Fruit fly (Drosophila melanogaster): Measurements from ENCODE around the gene CG14645.

Gene CG14645

DNA sequence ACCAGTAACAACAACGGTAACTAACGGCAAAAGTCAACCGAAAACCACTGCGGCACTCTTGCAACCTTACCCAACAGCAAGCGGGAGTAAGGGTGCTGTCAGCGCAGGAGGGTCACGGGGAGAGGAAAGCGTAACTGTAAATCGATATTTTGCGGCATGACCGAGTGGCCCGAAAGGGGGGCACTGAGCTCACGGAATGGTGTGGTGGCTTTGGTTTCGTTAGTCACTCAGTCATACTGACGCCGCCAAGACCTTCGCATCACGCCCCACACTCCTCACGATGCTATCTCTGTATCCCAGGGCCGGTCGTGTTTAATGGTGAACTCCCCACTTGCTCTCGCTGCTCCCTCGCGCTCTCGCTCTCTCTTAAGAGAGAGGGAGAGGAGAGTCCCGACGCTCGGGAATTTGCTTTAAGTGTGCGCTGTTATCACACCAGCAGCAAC, 25.8 kb downstream of the CG14645 start (continued):
- TF ChIP-seq sug (tag; optimal IDR thresholded peaks at IDR 0.05) = no peak
- peak; percentile 29; the same call in 1 of the 2 replicates for TF ChIP-seq Bgb (GFP tag; IDR thresholded peaks at IDR 0.05; ENCODE audit: partially characterized antibody)
- 0 out of 4 replicates have a peak, but pooled peaks have one; percentile 44 for TF ChIP-seq Dll (GFP tag; IDR thresholded peaks at IDR 0.05; ENCODE audit: partially characterized antibody)
- TF ChIP-seq CG16813 (GFP tag; IDR thresholded peaks at IDR 0.05; ENCODE audit: partially characterized antibody) = no peak
- no peak for TF ChIP-seq Hr78 (GFP tag; optimal IDR thresholded peaks at IDR 0.05)
- 0 out of 3 replicates have a peak, but pooled peaks have one; percentile 26 for TF ChIP-seq knrl (GFP tag; IDR thresholded peaks at IDR 0.05; ENCODE audit: partially characterized antibody)
- no peak for TF ChIP-seq insv (GFP tag; optimal IDR thresholded peaks at IDR 0.05)
- peak; percentile 33 for TF ChIP-seq CG13894 (tag; optimal IDR thresholded peaks at IDR 0.05)
- peak; percentile 1 for TF ChIP-seq CG12769 (tag; optimal IDR thresholded peaks at IDR 0.05)
- TF ChIP-seq amos (GFP tag; IDR thresholded peaks at IDR 0.05; ENCODE audit: partially characterized antibody) = 0 out of 2 replicates have a peak, but pooled peaks have one; percentile 19
- no peak for TF ChIP-seq nmo (GFP tag; optimal IDR thresholded peaks at IDR 0.05)
- 0 out of 2 replicates have a peak, but pooled peaks have one; percentile 25 for TF ChIP-seq Scr (GFP tag; IDR thresholded peaks at IDR 0.05; ENCODE audit: partially characterized antibody)
- TF ChIP-seq Hand (GFP tag; optimal IDR thresholded peaks at IDR 0.05) = no peak
- TF ChIP-seq chinmo (GFP tag; IDR thresholded peaks at IDR 0.05; ENCODE audit: partially characterized antibody) = peak; percentile 75; the same call in 1 of the 4 replicates
- TF ChIP-seq Drgx (GFP tag; IDR thresholded peaks at IDR 0.05) = peak; percentile 28; the same call in 1 of the 2 replicates
- no peak for TF ChIP-seq CG8089 (GFP tag; optimal IDR thresholded peaks at IDR 0.05)
- peak; percentile 10 for TF ChIP-seq pb (GFP tag; optimal IDR thresholded peaks at IDR 0.05)
- peak; percentile 2 for TF ChIP-seq caup (GFP tag; optimal IDR thresholded peaks at IDR 0.05; ENCODE audit: severe bottlenecking)
- TF ChIP-seq CG18619 (GFP tag; optimal IDR thresholded peaks at IDR 0.05) = no peak
- no peak for TF ChIP-seq CG13424 (tag; optimal IDR thresholded peaks at IDR 0.05)

DNA sequence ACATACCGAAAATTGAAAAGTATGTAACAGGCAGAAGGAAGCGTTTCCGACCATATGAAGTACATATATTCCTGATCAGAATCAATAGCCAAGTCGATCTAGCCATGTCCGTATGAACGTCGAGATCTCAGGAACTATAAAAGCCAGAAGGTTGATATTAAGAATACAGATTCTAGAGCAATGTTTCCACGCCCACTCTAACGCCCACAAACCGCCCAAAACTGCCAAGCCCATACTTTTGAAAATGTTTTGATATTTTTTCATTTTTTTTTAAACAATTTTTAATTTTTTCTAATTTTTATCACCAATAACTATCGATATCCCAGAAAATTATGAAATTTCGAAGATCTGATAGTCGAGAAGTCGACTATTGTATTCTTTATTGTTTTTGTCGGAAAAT, 27.1 kb downstream of the CG14645 start:
- TF ChIP-seq Stat92E (GFP tag; optimal IDR thresholded peaks at IDR 0.05) (no peak), CG17829 (tag; optimal IDR thresholded peaks at IDR 0.05) (no peak), bbx (GFP tag; IDR thresholded peaks at IDR 0.05; ENCODE audit: partially characterized antibody) (no peak), CG12104 (GFP tag; optimal IDR thresholded peaks at IDR 0.05) (no peak), slp2 (GFP tag; optimal IDR thresholded peaks at IDR 0.05) (no peak)

- TF ChIP-seq fd96Cb (tag; optimal IDR thresholded peaks at IDR 0.05) (no peak), CG4282 (GFP tag; optimal IDR thresholded peaks at IDR 0.05) (peak; percentile 38), slbo (GFP tag; IDR thresholded peaks at IDR 0.05) (no peak; the same call in none of the 2 replicates), pfk (GFP tag; optimal IDR thresholded peaks at IDR 0.05) (peak; percentile 72), CG34224 (GFP tag; IDR thresholded peaks at IDR 0.05; ENCODE audit: partially characterized antibody) (peak; percentile 56; the same call in 2 of the 3 replicates), CG4617 (GFP tag; optimal IDR thresholded peaks at IDR 0.05; ENCODE audit: borderline replicate concordance) (no peak), Rfx (GFP tag; IDR thresholded peaks at IDR 0.05) (peak; percentile 68), CG3847 (GFP tag; IDR thresholded peaks at IDR 0.05) (0 out of 2 replicates have a peak, but pooled peaks have one; percentile 7), cato (GFP tag; optimal IDR thresholded peaks at IDR 0.05; ENCODE audit: borderline replicate concordance) (peak; percentile 5), CG18764 (GFP tag; optimal IDR thresholded peaks at IDR 0.05) (no peak), MBD-R2 (GFP tag; IDR thresholded peaks at IDR 0.05) (peak; percentile 27; the same call in 1 of the 2 replicates), CG2712 (tag; optimal IDR thresholded peaks at IDR 0.05) (peak; percentile 21), CG14014 (GFP tag; IDR thresholded peaks at IDR 0.05) (peak; percentile 56; the same call in 1 of the 2 replicates), ara (GFP tag; IDR thresholded peaks at IDR 0.05) (0 out of 2 replicates have a peak, but pooled peaks have one; percentile 22), HmgD (GFP tag; optimal IDR thresholded peaks at IDR 0.05) (peak; percentile 43), CG17802 (tag; optimal IDR thresholded peaks at IDR 0.05) (no peak), CG11456 (GFP tag; IDR thresholded peaks at IDR 0.05) (peak; percentile 61; the same call in 1 of the 3 replicates), HmgZ (tag; optimal IDR thresholded peaks at IDR 0.05) (peak; percentile 71)
These were observed 43.8 kb downstream of the CG14645 start, which contains the start of gene Sfxn1-3 for dm6 chr3R:4378363-4379354. Gene Sfxn1-3 (plus strand): TSS chr3R:4378600.

Data from whole organism, embryonic.